Fruit fly (Drosophila melanogaster): ENCODE measurements around the gene Srp68.

Gene Srp68

dm6 chr3L:8925679-8926078 lies 49.2 kb upstream of the Srp68 start (continued):
- TF ChIP-seq hb (GFP tag; IDR thresholded peaks at IDR 0.05; ENCODE audit: partially characterized antibody): no peak
- TF ChIP-seq CG13123 (GFP tag; optimal IDR thresholded peaks at IDR 0.05): no peak
- no peak for TF ChIP-seq org-1 (GFP tag; optimal IDR thresholded peaks at IDR 0.05)
- no peak for TF ChIP-seq NK7.1 (GFP tag; optimal IDR thresholded peaks at IDR 0.05)
- no peak for TF ChIP-seq sens-2 (GFP tag; IDR thresholded peaks at IDR 0.05)
- TF ChIP-seq NFAT (GFP tag; IDR thresholded peaks at IDR 0.05): no peak
- TF ChIP-seq Oli (tag; optimal IDR thresholded peaks at IDR 0.05): no peak
- TF ChIP-seq Aef1 (GFP tag; IDR thresholded peaks at IDR 0.05): no peak
- no peak for TF ChIP-seq GATAe (GFP tag; conservative IDR thresholded peaks at IDR 0.05)
- no peak for TF ChIP-seq tio (GFP tag; optimal IDR thresholded peaks at IDR 0.05)
- TF ChIP-seq tgo (GFP tag; IDR thresholded peaks at IDR 0.05): no peak
- no peak for TF ChIP-seq CG10366 (GFP tag; IDR thresholded peaks at IDR 0.05)
- TF ChIP-seq HmgD (GFP tag; optimal IDR thresholded peaks at IDR 0.05): no peak
- no peak for TF ChIP-seq lbe (GFP tag; optimal IDR thresholded peaks at IDR 0.05)
- no peak for TF ChIP-seq CG6791 (GFP tag; IDR thresholded peaks at IDR 0.05; ENCODE audit: partially characterized antibody)
- no peak for TF ChIP-seq amos (GFP tag; IDR thresholded peaks at IDR 0.05; ENCODE audit: partially characterized antibody)
- no peak for TF ChIP-seq yki (optimal IDR thresholded peaks at IDR 0.05)
- TF ChIP-seq Tbp (GFP tag; optimal IDR thresholded peaks at IDR 0.05): no peak
- TF ChIP-seq CG12071 (GFP tag; optimal IDR thresholded peaks at IDR 0.05): no peak
- TF ChIP-seq wdn (GFP tag; IDR thresholded peaks at IDR 0.05): no peak
- TF ChIP-seq en (GFP tag; optimal IDR thresholded peaks at IDR 0.05): no peak
- TF ChIP-seq NfI (GFP tag; optimal IDR thresholded peaks at IDR 0.05): no peak
- peak; percentile 14 for TF ChIP-seq CG11398 (GFP tag; optimal IDR thresholded peaks at IDR 0.05)
- no peak for TF ChIP-seq pnt (GFP tag; optimal IDR thresholded peaks at IDR 0.05)
- no peak for TF ChIP-seq CG1792 (GFP tag; optimal IDR thresholded peaks at IDR 0.05)
- TF ChIP-seq CG12391 (tag; optimal IDR thresholded peaks at IDR 0.05): no peak
- TF ChIP-seq Xbp1 (GFP tag; optimal IDR thresholded peaks at IDR 0.05): no peak
- no peak for TF ChIP-seq Nf-YC (tag; optimal IDR thresholded peaks at IDR 0.05)
- TF ChIP-seq Oaz (GFP tag; IDR thresholded peaks at IDR 0.05): no peak
- TF ChIP-seq CG30020 (tag; optimal IDR thresholded peaks at IDR 0.05): no peak
- no peak for TF ChIP-seq Dref (GFP tag; IDR thresholded peaks at IDR 0.05)
- no peak for TF ChIP-seq gcm2 (GFP tag; optimal IDR thresholded peaks at IDR 0.05)
- TF ChIP-seq Ets65A (GFP tag): no peak
- TF ChIP-seq tx (GFP tag; optimal IDR thresholded peaks at IDR 0.05): no peak
- TF ChIP-seq CG42726 (GFP tag; IDR thresholded peaks at IDR 0.05; ENCODE audit: partially characterized antibody): no peak
- no peak for TF ChIP-seq Nf-YA (GFP tag; IDR thresholded peaks at IDR 0.05)
- no peak for TF ChIP-seq CG7987 (GFP tag; optimal IDR thresholded peaks at IDR 0.05)
- no peak for TF ChIP-seq Opbp (GFP tag; IDR thresholded peaks at IDR 0.05; ENCODE audit: partially characterized antibody)
- no peak for TF ChIP-seq CG2120 (GFP tag; optimal IDR thresholded peaks at IDR 0.05)
- no peak for TF ChIP-seq CG15011 (GFP tag; optimal IDR thresholded peaks at IDR 0.05)
- TF ChIP-seq p53 (GFP tag; optimal IDR thresholded peaks at IDR 0.05): no peak
- no peak for TF ChIP-seq CG10654 (GFP tag; optimal IDR thresholded peaks at IDR 0.05)
- no peak for TF ChIP-seq lmd (GFP tag; IDR thresholded peaks at IDR 0.05)
- no peak for TF ChIP-seq unc-4 (GFP tag; IDR thresholded peaks at IDR 0.05; ENCODE audit: partially characterized antibody)
- no peak for TF ChIP-seq Hr39 (optimal IDR thresholded peaks at IDR 0.05)
- peak; percentile 58 for TF ChIP-seq CG14710 (tag; optimal IDR thresholded peaks at IDR 0.05)
- no peak for TF ChIP-seq zf30C (GFP tag; optimal IDR thresholded peaks at IDR 0.05)
- no peak for TF ChIP-seq CG18764 (GFP tag; optimal IDR thresholded peaks at IDR 0.05)
- TF ChIP-seq MBD-R2 (GFP tag; IDR thresholded peaks at IDR 0.05): no peak
- TF ChIP-seq CG6813 (GFP tag; optimal IDR thresholded peaks at IDR 0.05): peak; percentile 48
- peak; percentile 3 for TF ChIP-seq CG12659 (GFP tag; optimal IDR thresholded peaks at IDR 0.05)
- no peak for TF ChIP-seq br (optimal IDR thresholded peaks at IDR 0.05)
- TF ChIP-seq CG4617 (GFP tag; optimal IDR thresholded peaks at IDR 0.05; ENCODE audit: borderline replicate concordance): no peak
- no peak for TF ChIP-seq CG16779 (GFP tag; IDR thresholded peaks at IDR 0.05)
